Worm (Caenorhabditis elegans) whole organism, mixed stage, embryonic: Measurements from ENCODE around the gene C01G10.18.

ENCODE experiments used
- M03D4.4 ChIP-seq: sonication (generic microtip); optimal IDR thresholded peaks from 2 replicates; lab custom pipeline; 2017; ENCODE audit warnings: mild to moderate bottlenecking, missing genetic modification characterization, missing compliant biosample characterization
- blmp-1 ChIP-seq: fragments of 150-350 bp; optimal IDR thresholded peaks from 2 replicates; lab custom pipeline; 2014; ENCODE audit warnings: missing biosample characterization, missing genetic modification characterization
- elt-3 ChIP-seq: fragments of 150-350 bp; optimal IDR thresholded peaks from 2 replicates; lab custom pipeline; 2014; ENCODE audit warnings: missing biosample characterization, missing genetic modification characterization
- lsy-2 ChIP-seq: fragments of 150-350 bp; optimal IDR thresholded peaks from 2 replicates; lab custom pipeline; 2014; ENCODE audit warnings: missing biosample characterization, missing genetic modification characterization
- nhr-28 ChIP-seq: fragments of 150-350 bp; optimal IDR thresholded peaks from 2 replicates; lab custom pipeline; 2014; ENCODE audit warnings: missing biosample characterization, missing genetic modification characterization
- tbx-8 ChIP-seq: fragments of 200-800 bp; sonication (Bioruptor generic); optimal IDR thresholded peaks from 2 replicates; lab custom pipeline; 2018; ENCODE audit warnings: mild to moderate bottlenecking, missing genetic modification characterization, moderate library complexity, missing compliant biosample characterization
- unc-39 ChIP-seq: fragments of 150-350 bp; optimal IDR thresholded peaks from 2 replicates; lab custom pipeline; 2014; ENCODE audit warnings: missing biosample characterization, missing genetic modification characterization
- zip-8 ChIP-seq: fragments of 150-350 bp; optimal IDR thresholded peaks from 2 replicates; lab custom pipeline; 2014; ENCODE audit warnings: missing biosample characterization, missing genetic modification characterization
- ztf-11 ChIP-seq: fragments of 150-350 bp; optimal IDR thresholded peaks from 2 replicates; lab custom pipeline; 2014; ENCODE audit warnings: missing biosample characterization, missing genetic modification characterization

ce11 chrV:15132423-15132822 is 43.9 kb upstream of the C01G10.18 start, which contains the start of gene str-171:
- no peak for TF ChIP-seq elt-3 (tag; lab: Kevin White, UChicago)
- TF ChIP-seq nhr-28 (tag; lab: Kevin White, UChicago), result no peak
- TF ChIP-seq blmp-1, result no peak
- no peak for TF ChIP-seq tbx-8 (GFP tag; lab: Kevin White, UChicago)
- TF ChIP-seq ztf-11, result no peak
- TF ChIP-seq M03D4.4, result no peak
- TF ChIP-seq lsy-2 (tag; lab: Kevin White, UChicago), result no peak
- no peak for TF ChIP-seq zip-8 (tag; lab: Kevin White, UChicago)
- TF ChIP-seq unc-39 (tag; lab: Kevin White, UChicago), result no peak
